Fruit fly (Drosophila melanogaster) whole organism, wandering third instar larva: ENCODE results near the gene CG5235.

Source experiments
- Abd-B ChIP-seq: fragments of >200 bp; optimal IDR thresholded peaks from 2 replicates; lab custom pipeline; 2017; ENCODE audit warnings: missing biosample characterization, missing genetic modification characterization
- CG32264 ChIP-seq: fragments of 200-800 bp; sonication (Bioruptor generic); optimal IDR thresholded peaks from 2 replicates; lab custom pipeline; 2016; ENCODE audit warnings: missing biosample characterization, missing genetic modification characterization
- Dif ChIP-seq: fragments of 200-275, 200-300 bp; sonication (Bioruptor generic); optimal IDR thresholded peaks from 2 replicates; lab custom pipeline; 2018; ENCODE audit warnings: missing biosample characterization, missing genetic modification characterization; ENCODE audit not compliant: partially characterized antibody
- GATAd ChIP-seq: sonication (Bioruptor generic); optimal IDR thresholded peaks from 2 replicates; lab custom pipeline; 2016; ENCODE audit warnings: missing biosample characterization, missing genetic modification characterization
- HLH106 ChIP-seq: fragments of 200-800 bp; optimal IDR thresholded peaks from 3 replicates; lab custom pipeline; 2019; ENCODE audit warnings: missing biosample characterization, mild to moderate bottlenecking, missing genetic modification characterization, moderate library complexity
- Hnf4 ChIP-seq: fragments of 200-800 bp; sonication (Bioruptor generic); optimal IDR thresholded peaks from 2 replicates; lab custom pipeline; 2016; ENCODE audit warnings: missing biosample characterization, mild to moderate bottlenecking, missing genetic modification characterization
- Hr78 ChIP-seq: fragments of >200 bp; optimal IDR thresholded peaks from 2 replicates; lab custom pipeline; 2017; ENCODE audit warnings: missing biosample characterization, missing genetic modification characterization
- Hr83 ChIP-seq: fragments of 200-300 bp; sonication (Bioruptor generic); optimal IDR thresholded peaks from 2 replicates; lab custom pipeline; 2016; ENCODE audit warnings: missing biosample characterization, mild to moderate bottlenecking, missing genetic modification characterization, moderate library complexity; ENCODE audit not compliant: poor library complexity, severe bottlenecking
- Jra ChIP-seq: sonication (Bioruptor generic); optimal IDR thresholded peaks from 2 replicates; lab custom pipeline; 2016; ENCODE audit warnings: missing biosample characterization, missing genetic modification characterization
- Mio ChIP-seq: sonication (Bioruptor generic); optimal IDR thresholded peaks from 2 replicates; lab custom pipeline; 2016; ENCODE audit warnings: missing biosample characterization, missing genetic modification characterization
- Myc ChIP-seq: fragments of >200 bp; optimal IDR thresholded peaks from 2 replicates; lab custom pipeline; 2017
- N ChIP-seq: fragments of >200 bp; optimal IDR thresholded peaks from 2 replicates; lab custom pipeline; 2018; ENCODE audit warnings: missing biosample characterization, missing external identifiers, missing genetic modification characterization
- OdsH ChIP-seq: fragments of 200-800 bp; sonication (Bioruptor generic); optimal IDR thresholded peaks from 2 replicates; lab custom pipeline; 2016; ENCODE audit warnings: missing biosample characterization, mild to moderate bottlenecking, missing genetic modification characterization
- Rel ChIP-seq, 2 experiments: fragments of 200-800 bp; sonication (Bioruptor generic) in 1 of 2; optimal IDR thresholded peaks; 2 replicates in 1 of 2; 3 replicates in 1 of 2; lab custom pipeline; 2016 to 2019; ENCODE audit warnings: mild to moderate bottlenecking in 2 of 2, missing biosample characterization in 2 of 2, missing genetic modification characterization in 2 of 2, moderate library complexity in 1 of 2
- Sp1 ChIP-seq: fragments of 200-800 bp; sonication (Bioruptor generic); optimal IDR thresholded peaks from 3 replicates; lab custom pipeline; 2019; ENCODE audit warnings: missing biosample characterization, mild to moderate bottlenecking, missing genetic modification characterization, moderate library complexity
- br ChIP-seq: fragments of 200-800 bp; sonication (Bioruptor generic); optimal IDR thresholded peaks from 2 replicates; lab custom pipeline; 2016; ENCODE audit warnings: missing biosample characterization, missing genetic modification characterization
- dmrt93B ChIP-seq: fragments of 200-800 bp; sonication (Bioruptor generic); optimal IDR thresholded peaks from 2 replicates; lab custom pipeline; 2018; ENCODE audit warnings: missing biosample characterization, mild to moderate bottlenecking, missing genetic modification characterization
- dsf ChIP-seq: sonication (Bioruptor generic); optimal IDR thresholded peaks from 2 replicates; lab custom pipeline; 2016; ENCODE audit warnings: missing biosample characterization, missing genetic modification characterization, borderline replicate concordance
- ey ChIP-seq: fragments of 200-800 bp; sonication (Bioruptor generic); optimal IDR thresholded peaks from 2 replicates; lab custom pipeline; 2016; ENCODE audit warnings: missing biosample characterization, missing genetic modification characterization
- foxo ChIP-seq, 2 experiments: fragments of 200-800 bp; sonication (Bioruptor generic); optimal IDR thresholded peaks; 2 replicates in 1 of 2; 3 replicates in 1 of 2; lab custom pipeline; 2016 to 2017; ENCODE audit warnings: missing biosample characterization in 2 of 2, missing genetic modification characterization in 2 of 2
- fru ChIP-seq: fragments of 200-800 bp; sonication (Bioruptor generic); optimal IDR thresholded peaks from 3 replicates; lab custom pipeline; 2016; ENCODE audit warnings: missing biosample characterization, mild to moderate bottlenecking, missing genetic modification characterization
- jim ChIP-seq: fragments of 175-275, 200-325 bp; sonication (Bioruptor generic); optimal IDR thresholded peaks from 2 replicates; lab custom pipeline; 2016; ENCODE audit warnings: missing biosample characterization, mild to moderate bottlenecking, missing genetic modification characterization
- pan ChIP-seq: fragments of >200 bp; optimal IDR thresholded peaks from 2 replicates; lab custom pipeline; 2017
- psq ChIP-seq: fragments of 200-800 bp; sonication (Bioruptor generic); optimal IDR thresholded peaks from 3 replicates; lab custom pipeline; 2017; ENCODE audit warnings: missing biosample characterization, mild to moderate bottlenecking, missing genetic modification characterization, moderate library complexity
- rgr ChIP-seq: fragments of 200-800 bp; sonication (Bioruptor generic); optimal IDR thresholded peaks from 3 replicates; lab custom pipeline; 2016; ENCODE audit warnings: missing biosample characterization, mild to moderate bottlenecking, missing genetic modification characterization
- sage ChIP-seq: fragments of 200-800 bp; sonication (Bioruptor generic); optimal IDR thresholded peaks from 2 replicates; lab custom pipeline; 2016; ENCODE audit warnings: missing biosample characterization, mild to moderate bottlenecking, missing genetic modification characterization
- sv ChIP-seq: fragments of 200-800 bp; sonication (Bioruptor generic); optimal IDR thresholded peaks from 3 replicates; lab custom pipeline; 2016; ENCODE audit warnings: missing biosample characterization, missing genetic modification characterization
- tai ChIP-seq: sonication (Bioruptor generic); optimal IDR thresholded peaks from 2 replicates; lab custom pipeline; 2016; ENCODE audit warnings: missing biosample characterization, missing genetic modification characterization
- usp ChIP-seq: fragments of >200 bp; optimal IDR thresholded peaks from 2 replicates; lab custom pipeline; 2017; ENCODE audit warnings: missing biosample characterization, missing genetic modification characterization
- woc ChIP-seq: sonication (Bioruptor generic); optimal IDR thresholded peaks from 2 replicates; lab custom pipeline; 2016; ENCODE audit warnings: missing biosample characterization, mild to moderate bottlenecking, missing genetic modification characterization

Gene CG5235

DNA sequence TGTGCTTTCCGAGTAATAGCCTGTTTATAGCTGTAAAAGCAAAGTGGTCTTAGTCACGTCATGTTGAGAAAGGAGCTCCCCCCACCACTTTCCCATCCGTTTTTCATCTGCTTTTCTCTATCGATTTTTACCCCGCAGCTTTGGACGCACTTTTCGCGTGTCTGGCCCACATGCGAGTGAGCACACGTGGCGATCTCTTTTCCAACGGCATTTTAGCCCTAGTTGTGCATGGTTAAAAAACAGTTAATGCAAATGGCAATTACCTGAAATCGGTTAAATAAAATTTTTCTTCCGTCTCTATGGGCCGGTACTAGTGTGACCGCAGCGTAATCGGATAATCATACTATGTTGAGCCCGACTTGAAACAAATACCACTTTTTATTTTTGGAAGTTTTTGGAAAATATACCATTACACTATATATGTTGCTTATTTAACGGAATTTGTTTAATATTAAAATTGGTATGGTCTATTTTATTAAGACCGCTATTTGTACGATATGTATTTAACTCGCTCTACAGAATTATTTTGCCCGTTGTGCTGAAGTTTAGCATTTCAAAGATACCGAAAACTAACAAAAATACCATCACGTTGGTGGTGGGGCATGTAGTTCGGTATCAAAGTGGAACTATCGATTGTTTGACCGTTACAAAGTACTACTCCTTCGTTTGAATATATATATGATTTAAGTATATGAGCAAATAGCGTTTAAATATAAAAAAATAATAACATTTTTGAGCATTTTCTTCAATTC lies 22.1 kb upstream of the CG5235 start, which contains the start of gene Zn72D:
Gene Zn72D (minus strand): TSS at position 558 of the 752 bp plus-strand sequence.
- TF ChIP-seq Abd-B (GFP tag; lab: Kevin White, UChicago) (no peak), Dif (GFP tag; lab: Kevin White, UChicago) (no peak), rgr (peak; percentile 6)

DNA sequence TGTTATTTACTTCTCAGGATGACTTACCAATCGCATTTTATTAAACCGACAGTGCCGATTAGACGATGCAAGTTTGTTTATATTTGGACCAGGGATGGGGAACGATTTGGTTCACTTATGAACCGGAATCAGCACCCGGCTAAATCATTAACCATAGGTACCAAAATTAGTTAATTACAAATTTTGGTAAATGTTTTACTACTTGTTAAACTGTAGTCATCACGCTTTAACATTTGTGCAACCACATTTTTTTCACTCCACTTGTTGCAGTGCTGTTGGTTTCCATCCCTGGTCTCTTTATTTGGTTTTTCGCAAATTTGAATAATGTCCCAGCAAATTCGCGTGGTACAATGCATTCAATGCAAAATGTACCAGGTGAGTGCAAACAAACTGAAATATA lies 15.3 kb upstream of the CG5235 start, which contains the start of the genes IntS9 and CG43295:
Gene IntS9 (minus strand): TSS at position 100 of the 400 bp plus-strand sequence.
Gene CG43295 (plus strand): TSS at position 325 of the 400 bp plus-strand sequence.
- TF ChIP-seq Hr83 (GFP tag; lab: Kevin White, UChicago) (peak; percentile 70), foxo (GFP tag; optimal IDR thresholded peaks at IDR 0.05; lab: Kevin White, UChicago) (peak; percentile 66 to 94), CG32264 (GFP tag; lab: Kevin White, UChicago) (peak; percentile 40), dmrt93B (GFP tag; lab: Kevin White, UChicago) (no peak), Rel (GFP tag; optimal IDR thresholded peaks at IDR 0.05; lab: Kevin White, UChicago) (no peak), Rel (tag; optimal IDR thresholded peaks at IDR 0.05; lab: Kevin White, UChicago) (no peak), Sp1 (GFP tag; lab: Kevin White, UChicago) (no peak), GATAd (GFP tag; lab: Kevin White, UChicago) (peak; percentile 84), usp (no peak), sv (GFP tag; lab: Kevin White, UChicago) (peak; percentile 88), Mio (GFP tag; lab: Kevin White, UChicago) (peak; percentile 32), psq (peak; percentile 74), OdsH (peak; percentile 89), HLH106 (tag; lab: Kevin White, UChicago) (peak; percentile 79), ey (peak; percentile 92), Myc (lab: Kevin White, UChicago) (peak; percentile 57), br (GFP tag; lab: Kevin White, UChicago) (peak; percentile 91)
- TF ChIP-seq, all 38 proteins: peak for 12

DNA sequence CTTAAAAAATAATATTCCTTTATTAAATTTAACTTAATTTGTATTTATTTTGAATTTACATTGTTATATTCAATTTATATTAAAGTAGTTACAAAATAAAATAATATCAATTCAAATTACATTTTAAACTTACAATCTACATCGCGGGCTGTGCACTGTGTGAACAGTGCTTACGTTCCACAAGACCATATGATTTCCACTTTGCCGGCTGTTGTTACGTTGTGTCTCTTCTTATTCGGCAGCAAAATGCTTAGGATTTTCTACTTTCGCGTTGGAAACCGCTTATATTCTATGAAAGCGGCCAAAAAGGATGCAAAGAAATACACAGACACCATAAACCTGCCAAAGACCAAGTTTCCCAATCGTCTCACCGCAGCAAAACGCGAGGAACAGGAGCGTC lies 9.9 kb upstream of the CG5235 start, which contains the start of gene IleRS-m:
Gene IleRS-m (plus strand): TSS at position 222 of the 400 bp plus-strand sequence.
- TF ChIP-seq N (GFP tag; lab: Kevin White, UChicago) = no peak
- no peak for TF ChIP-seq sage (GFP tag; lab: Kevin White, UChicago)
- peak; percentile 51 for TF ChIP-seq Myc (lab: Kevin White, UChicago)
- TF ChIP-seq ey = no peak

DNA sequence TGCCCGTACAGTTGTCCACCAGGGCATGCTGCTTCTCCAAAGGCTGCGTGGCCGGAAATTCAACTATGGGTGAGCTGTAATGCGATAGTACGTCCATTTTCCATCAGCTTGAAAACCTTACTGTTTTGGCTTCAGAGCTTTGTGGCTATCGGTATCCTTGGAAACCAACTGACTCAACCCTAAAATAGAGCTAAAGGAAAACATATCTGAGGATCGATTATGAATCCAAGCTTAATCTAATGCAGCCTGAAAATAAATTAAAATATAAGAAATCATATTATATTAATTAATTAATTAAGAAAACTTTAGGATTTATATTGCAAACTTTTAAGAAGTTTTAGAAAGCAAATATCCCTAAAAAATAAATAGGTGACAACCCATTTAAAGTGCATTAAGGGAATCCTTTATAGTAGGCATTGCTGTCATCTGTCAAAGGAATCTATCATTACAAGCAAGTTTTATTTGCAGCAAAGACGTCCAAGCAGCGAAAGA lies 7.2 kb upstream of the CG5235 start, which contains the start of the genes CG13074 and ATPsynbetaL:
Gene CG13074 (minus strand): TSS at position 101 of the 492 bp plus-strand sequence.
Gene ATPsynbetaL (plus strand): TSS at position 442 of the 492 bp plus-strand sequence.
- TF ChIP-seq Myc (lab: Kevin White, UChicago) (no peak), jim (GFP tag; lab: Kevin White, UChicago) (no peak), Sp1 (GFP tag; lab: Kevin White, UChicago) (no peak), Hr78 (GFP tag; lab: Kevin White, UChicago) (no peak), Jra (GFP tag; lab: Kevin White, UChicago) (no peak), OdsH (no peak), tai (GFP tag; lab: Kevin White, UChicago) (no peak), pan (lab: Kevin White, UChicago) (no peak), woc (GFP tag; lab: Kevin White, UChicago) (no peak), dsf (GFP tag; lab: Kevin White, UChicago) (no peak)
- TF ChIP-seq, all 38 proteins: peak for 0

DNA sequence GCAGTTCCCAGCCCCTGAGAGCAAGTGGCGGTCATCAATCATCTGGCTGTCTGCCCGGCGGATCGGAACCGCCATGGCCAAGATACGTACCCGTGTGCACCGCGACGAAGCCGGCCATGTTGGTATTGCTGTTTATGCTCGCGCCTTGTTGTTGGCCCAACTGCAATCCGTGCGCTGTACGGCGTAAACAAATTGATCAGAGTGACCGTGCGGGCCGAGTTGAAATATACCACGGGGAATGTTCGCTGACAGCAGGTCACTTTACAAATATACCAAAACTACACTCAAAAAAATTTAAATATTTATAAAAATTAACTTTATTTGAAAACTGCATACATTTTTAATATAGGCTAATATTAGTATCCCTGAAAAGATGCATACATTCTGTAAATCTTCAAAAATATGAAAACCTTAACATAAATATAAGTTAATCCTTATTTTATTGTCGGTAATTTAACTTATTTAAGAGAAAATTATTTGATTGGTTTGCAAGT lies 2.8 kb downstream of the CG5235 start, which contains the start of gene Tasp1:
Gene Tasp1 (minus strand): TSS at position 203 of the 494 bp plus-strand sequence.
- TF ChIP-seq fru (GFP tag; lab: Kevin White, UChicago) (no peak), sv (GFP tag; lab: Kevin White, UChicago) (peak; percentile 17), Hnf4 (peak; percentile 7), N (GFP tag; lab: Kevin White, UChicago) (no peak), foxo (GFP tag; optimal IDR thresholded peaks at IDR 0.05; lab: Kevin White, UChicago) (peak in 1 of 2 experiments; percentile 50), HLH106 (tag; lab: Kevin White, UChicago) (peak; percentile 1)
- TF ChIP-seq, all 38 proteins: peak for 4
